Fruit fly (Drosophila melanogaster) whole organism, pupa: ENCODE measurements around the gene Notum.

Experiments
- CG10348 ChIP-seq: fragments of 200-800 bp; sonication (Bioruptor generic); IDR thresholded peaks from 2 replicates; pipeline ENCODE4 v1.3.6; 2022; ENCODE audit warnings: missing biosample characterization, missing genetic modification characterization
- CG12605 ChIP-seq: fragments of 200-800 bp; sonication (Bioruptor generic); IDR thresholded peaks from 2 replicates; pipeline ENCODE4 v1.3.6; 2022; ENCODE audit warnings: missing biosample characterization, missing genetic modification characterization
- CG13204 ChIP-seq: fragments of 200-800 bp; sonication (Bioruptor generic); optimal IDR thresholded peaks from 2 replicates; lab custom pipeline; 2018; ENCODE audit warnings: missing biosample characterization, mild to moderate bottlenecking, missing genetic modification characterization, moderate library complexity
- CG14655 ChIP-seq: fragments of 200-800 bp; sonication (Bioruptor generic); optimal IDR thresholded peaks from 3 replicates; lab custom pipeline; 2017; ENCODE audit warnings: mild to moderate bottlenecking, missing biosample characterization, missing genetic modification reagents, missing genetic modification characterization
- CG15710 ChIP-seq: fragments of 200-800 bp; sonication (Bioruptor generic); optimal IDR thresholded peaks from 2 replicates; lab custom pipeline; 2018; ENCODE audit warnings: missing biosample characterization, mild to moderate bottlenecking, missing genetic modification characterization, moderate library complexity
- CG17806 ChIP-seq: fragments of 200-800 bp; sonication (Bioruptor generic); optimal IDR thresholded peaks from 2 replicates; lab custom pipeline; 2018; ENCODE audit warnings: missing biosample characterization, mild to moderate bottlenecking, missing genetic modification characterization, moderate library complexity
- CG32121 ChIP-seq: fragments of 200-800 bp; sonication (Bioruptor generic); IDR thresholded peaks from 2 replicates; pipeline ENCODE4 v1.3.6; 2022; ENCODE audit warnings: missing biosample characterization, missing genetic modification characterization
- CG34367 ChIP-seq: fragments of 200-800 bp; sonication (Bioruptor generic); optimal IDR thresholded peaks from 2 replicates; lab custom pipeline; 2018; ENCODE audit warnings: missing biosample characterization, mild to moderate bottlenecking, missing genetic modification characterization
- CG4496 ChIP-seq: fragments of 200-800 bp; sonication (Bioruptor generic); IDR thresholded peaks from 3 replicates; pipeline ENCODE4 v1.3.6; 2022; ENCODE audit warnings: missing biosample characterization, missing genetic modification characterization
- CG8159 ChIP-seq: fragments of 200-800 bp; sonication (Bioruptor generic); optimal IDR thresholded peaks from 3 replicates; lab custom pipeline; 2018; ENCODE audit warnings: missing biosample characterization, mild to moderate bottlenecking, missing genetic modification characterization, moderate library complexity
- CG8301 ChIP-seq: fragments of 200-800 bp; sonication (Bioruptor generic); optimal IDR thresholded peaks from 2 replicates; lab custom pipeline; 2018; ENCODE audit warnings: missing biosample characterization, mild to moderate bottlenecking, missing genetic modification characterization
- CG9948 ChIP-seq: fragments of 200-800 bp; sonication (Bioruptor generic); optimal IDR thresholded peaks from 2 replicates; lab custom pipeline; 2018; ENCODE audit warnings: missing biosample characterization, mild to moderate bottlenecking, missing genetic modification characterization, moderate library complexity
- D1 ChIP-seq: fragments of 200-800 bp; sonication (Bioruptor generic); optimal IDR thresholded peaks from 2 replicates; lab custom pipeline; 2018; ENCODE audit warnings: missing biosample characterization, mild to moderate bottlenecking, missing genetic modification characterization, moderate library complexity
- EcR ChIP-seq: fragments of 200-800 bp; sonication (Bioruptor generic); optimal IDR thresholded peaks from 3 replicates; lab custom pipeline; 2019; ENCODE audit warnings: missing biosample characterization, missing genetic modification characterization, mild to moderate bottlenecking, moderate library complexity, missing genetic modification reagents
- Ets98B ChIP-seq: fragments of 200-800 bp; sonication (Bioruptor generic); IDR thresholded peaks from 2 replicates; pipeline ENCODE4 v1.3.6; 2022; ENCODE audit warnings: missing biosample characterization, missing genetic modification characterization
- Pif1A ChIP-seq: fragments of 200-800 bp; sonication (Bioruptor generic); optimal IDR thresholded peaks from 3 replicates; lab custom pipeline; 2016; ENCODE audit warnings: missing biosample characterization, missing genetic modification characterization
- Pif1B ChIP-seq: fragments of 200-800 bp; sonication (Bioruptor generic); optimal IDR thresholded peaks from 3 replicates; lab custom pipeline; 2016; ENCODE audit warnings: missing biosample characterization, missing genetic modification characterization
- Snoo ChIP-seq: fragments of 200-800 bp; sonication (Bioruptor generic); optimal IDR thresholded peaks from 3 replicates; lab custom pipeline; 2017; ENCODE audit warnings: missing biosample characterization, mild to moderate bottlenecking, missing genetic modification characterization, inconsistent platforms
- fd96Ca ChIP-seq: fragments of 200-800 bp; sonication (Bioruptor generic); IDR thresholded peaks from 3 replicates; pipeline ENCODE4 v1.3.6; 2022; ENCODE audit warnings: missing biosample characterization, missing genetic modification characterization
- gl ChIP-seq: fragments of 200-800 bp; sonication (Bioruptor generic); optimal IDR thresholded peaks from 2 replicates; lab custom pipeline; 2018; ENCODE audit warnings: missing biosample characterization, mild to moderate bottlenecking, missing genetic modification characterization
- rn ChIP-seq: fragments of 200-800 bp; sonication (Bioruptor generic); IDR thresholded peaks from 2 replicates; pipeline ENCODE4 v1.3.6; 2022; ENCODE audit warnings: missing biosample characterization, missing genetic modification characterization

Notum gene

DNA sequence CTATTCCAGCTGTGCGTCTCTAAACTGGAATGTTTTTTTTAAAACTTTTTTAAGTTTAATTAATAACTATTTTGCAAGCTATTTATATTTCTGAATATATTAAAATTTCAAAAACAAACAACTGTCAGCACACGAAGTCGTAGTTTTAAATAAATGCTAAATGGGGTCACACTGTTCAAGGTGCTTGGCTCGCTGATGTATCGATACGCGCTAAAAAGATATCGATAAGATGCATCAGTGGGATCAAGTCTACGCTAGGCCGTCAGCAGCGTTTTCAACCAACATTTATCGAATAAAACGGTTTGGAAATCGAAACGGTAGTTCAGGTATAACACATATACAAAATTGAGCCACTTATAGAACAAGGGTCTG, 27.6 kb downstream of the Notum start, which contains the start of gene Diap1:
TSS of gene Diap1 (minus strand) at position 148 of the 372 bp plus-strand sequence.
- peak; percentile 12; the same call in 1 of the 3 replicates for TF ChIP-seq CG4496 (GFP tag; lab: Robert Waterston, UW)
- TF ChIP-seq CG9948 (tag; lab: Kevin White, UChicago) = no peak
- no peak for TF ChIP-seq gl
- TF ChIP-seq D1 (tag; lab: Kevin White, UChicago) = no peak

DNA sequence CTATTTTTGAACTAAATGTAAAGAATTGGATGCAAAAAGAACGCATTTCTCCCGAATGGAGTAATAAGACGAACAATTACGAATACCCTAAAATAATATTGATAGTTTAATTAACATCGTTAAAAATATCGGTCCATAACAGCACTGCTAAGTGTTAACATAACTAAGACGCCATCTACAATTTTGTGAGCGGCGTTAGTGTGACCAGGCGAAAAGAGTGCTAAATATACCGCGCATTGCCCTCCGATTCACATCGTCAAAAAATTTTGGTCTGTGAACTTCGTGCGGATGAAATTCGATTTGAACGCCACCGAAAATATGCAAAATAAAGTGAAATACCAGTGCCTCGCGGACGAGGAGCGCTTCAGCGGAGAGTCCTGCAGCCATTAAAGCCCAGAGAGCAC, 28.4 kb downstream of the Notum start, which contains the start of gene Mbs:
TSS of gene Mbs (plus strand) at position 241 of the 404 bp plus-strand sequence.
- TF ChIP-seq CG9948 (tag; lab: Kevin White, UChicago) (no peak), CG14655 (no peak), Pif1B (no peak), Snoo (tag; lab: Kevin White, UChicago) (peak; percentile 1), CG12605 (GFP tag; lab: Robert Waterston, UW) (no peak), CG17806 (tag; lab: Kevin White, UChicago) (no peak), Pif1A (GFP tag; lab: Kevin White, UChicago) (no peak), CG4496 (GFP tag; lab: Robert Waterston, UW) (no peak), fd96Ca (GFP tag; lab: Robert Waterston, UW) (no peak), EcR (no peak), CG34367 (tag; lab: Kevin White, UChicago) (no peak), CG8301 (tag; lab: Kevin White, UChicago) (no peak), CG32121 (GFP tag; lab: Robert Waterston, UW) (no peak), Ets98B (GFP tag; lab: Robert Waterston, UW) (peak; percentile 36; the same call in 1 of the 2 replicates), D1 (tag; lab: Kevin White, UChicago) (no peak), CG10348 (GFP tag; lab: Robert Waterston, UW) (no peak), CG8159 (tag; lab: Kevin White, UChicago) (no peak), CG13204 (GFP tag; lab: Kevin White, UChicago) (no peak), rn (GFP tag; lab: Robert Waterston, UW) (no peak), CG15710 (tag; lab: Kevin White, UChicago) (peak; percentile 10), gl (no peak)

DNA sequence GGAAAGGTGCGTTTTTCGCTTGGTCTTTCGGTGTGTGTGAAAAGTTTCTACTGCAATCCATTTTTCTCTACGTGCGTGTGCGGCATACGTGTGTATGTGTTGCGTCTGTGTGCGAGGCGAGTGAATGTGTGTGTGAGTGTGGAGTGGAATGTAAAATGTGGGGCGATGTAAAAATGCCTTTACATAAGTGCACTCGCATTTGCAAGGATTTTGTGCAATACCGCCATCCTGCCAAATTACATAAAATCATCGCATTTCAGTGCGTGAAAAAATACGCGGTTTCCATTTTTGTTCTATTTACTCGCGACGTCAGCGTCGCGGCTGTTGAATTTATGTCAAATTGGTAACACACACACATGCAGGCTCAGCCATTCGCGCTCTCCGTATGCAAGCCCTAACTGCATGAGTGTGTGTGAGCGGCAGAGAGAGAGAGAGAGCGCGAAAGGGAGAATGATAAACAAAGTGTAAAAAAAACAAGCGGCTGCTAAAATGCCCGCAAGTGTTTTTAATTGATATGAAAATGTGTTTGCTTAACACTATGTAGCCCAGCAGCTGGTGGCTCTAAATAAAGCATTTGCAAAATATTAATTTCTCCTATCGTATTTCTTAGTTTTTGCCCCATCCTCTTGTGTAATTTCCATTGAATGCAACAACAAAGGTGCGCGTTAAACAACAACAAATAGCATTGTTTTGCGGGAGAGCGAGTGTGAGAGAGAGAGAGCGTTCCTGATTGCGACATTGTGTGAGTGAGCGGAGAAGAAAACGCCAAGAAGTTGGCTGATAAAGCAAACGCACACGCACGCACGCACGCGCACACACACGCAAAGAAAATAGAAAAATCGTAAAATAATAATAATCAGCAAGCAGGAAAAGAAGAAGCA, 29.1 kb downstream of the Notum start:
- no peak for TF ChIP-seq CG12605 (GFP tag; lab: Robert Waterston, UW)
- TF ChIP-seq CG34367 (tag; lab: Kevin White, UChicago) = no peak
- peak; percentile 45 for TF ChIP-seq Pif1B
- no peak for TF ChIP-seq CG32121 (GFP tag; lab: Robert Waterston, UW)
- no peak for TF ChIP-seq CG10348 (GFP tag; lab: Robert Waterston, UW)
- peak; percentile 13 for TF ChIP-seq CG8301 (tag; lab: Kevin White, UChicago)
- no peak for TF ChIP-seq CG17806 (tag; lab: Kevin White, UChicago)
- TF ChIP-seq CG4496 (GFP tag; lab: Robert Waterston, UW) = 0 out of 3 replicates have a peak, but pooled peaks have one; percentile 13
- peak; percentile 25 for TF ChIP-seq CG8159 (tag; lab: Kevin White, UChicago)
- no peak for TF ChIP-seq CG9948 (tag; lab: Kevin White, UChicago)
- TF ChIP-seq Pif1A (GFP tag; lab: Kevin White, UChicago) = peak; percentile 50
- TF ChIP-seq CG14655 = peak; percentile 13
- peak; percentile 45 for TF ChIP-seq gl
- peak; percentile 21; the same call in 1 of the 3 replicates for TF ChIP-seq fd96Ca (GFP tag; lab: Robert Waterston, UW)
- TF ChIP-seq D1 (tag; lab: Kevin White, UChicago) = peak; percentile 8
- no peak for TF ChIP-seq Snoo (tag; lab: Kevin White, UChicago)
- 0 out of 2 replicates have a peak, but pooled peaks have one; percentile 12 for TF ChIP-seq Ets98B (GFP tag; lab: Robert Waterston, UW)
- peak; percentile 33 for TF ChIP-seq EcR
- no peak for TF ChIP-seq rn (GFP tag; lab: Robert Waterston, UW)
- TF ChIP-seq CG15710 (tag; lab: Kevin White, UChicago) = no peak
- TF ChIP-seq CG13204 (GFP tag; lab: Kevin White, UChicago) = peak; percentile 8

DNA sequence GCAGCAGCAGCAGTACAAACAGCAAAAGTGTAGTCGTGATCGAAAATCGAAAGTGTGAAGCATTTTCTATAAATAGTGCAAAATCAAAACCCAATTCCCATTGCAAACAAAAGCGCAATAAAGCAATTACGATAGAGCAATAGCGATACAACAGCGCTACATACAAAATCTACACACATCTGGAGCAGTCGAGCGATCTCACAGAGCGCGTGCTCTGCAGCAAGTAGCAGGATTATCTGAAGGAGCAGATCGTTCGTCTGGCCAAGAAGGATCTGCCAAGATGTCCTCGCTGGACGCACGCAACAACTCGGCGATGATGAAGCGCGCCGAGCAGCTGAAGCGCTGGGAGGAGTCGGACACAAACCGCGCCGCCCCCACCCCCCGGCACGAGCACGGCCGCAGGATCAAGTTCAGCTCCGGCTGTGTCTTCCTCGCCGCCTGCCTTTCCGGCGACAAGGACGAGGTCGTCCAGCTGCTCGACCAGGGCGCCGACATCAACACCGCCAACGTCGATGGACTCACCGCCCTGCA, 29.8 kb downstream of the Notum start:
- TF ChIP-seq EcR (no peak), CG10348 (GFP tag; lab: Robert Waterston, UW) (no peak), D1 (tag; lab: Kevin White, UChicago) (no peak)

DNA sequence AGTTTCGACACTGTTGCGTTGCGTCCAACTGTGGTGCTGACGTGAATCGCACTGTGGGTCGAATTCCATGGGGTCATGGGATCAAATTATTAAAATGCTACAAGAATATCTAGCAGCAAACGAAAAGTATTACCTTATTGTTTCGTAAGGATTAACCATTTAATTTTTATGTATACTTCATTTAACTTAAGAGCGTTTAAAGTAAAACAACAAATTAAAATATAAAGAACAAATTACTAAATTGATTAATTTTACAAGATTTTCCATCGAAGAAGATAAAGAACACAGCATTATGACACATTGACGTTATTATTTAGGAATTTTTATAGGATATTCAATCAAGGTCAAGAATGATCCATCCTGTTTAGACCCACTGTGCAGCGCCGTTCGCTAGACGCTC, 30.8 kb downstream of the Notum start:
- TF ChIP-seq Snoo (tag; lab: Kevin White, UChicago) (no peak), CG17806 (tag; lab: Kevin White, UChicago) (no peak), CG4496 (GFP tag; lab: Robert Waterston, UW) (peak; percentile 47; the same call in 1 of the 3 replicates), CG9948 (tag; lab: Kevin White, UChicago) (peak; percentile 17), Pif1A (GFP tag; lab: Kevin White, UChicago) (peak; percentile 39), gl (no peak), D1 (tag; lab: Kevin White, UChicago) (peak; percentile 11), Ets98B (GFP tag; lab: Robert Waterston, UW) (peak; percentile 35; the same call in 1 of the 2 replicates), CG14655 (peak; percentile 34), fd96Ca (GFP tag; lab: Robert Waterston, UW) (no peak), CG12605 (GFP tag; lab: Robert Waterston, UW) (no peak), CG8159 (tag; lab: Kevin White, UChicago) (peak; percentile 21), CG15710 (tag; lab: Kevin White, UChicago) (peak; percentile 10), CG32121 (GFP tag; lab: Robert Waterston, UW) (peak; percentile 53; the same call in 1 of the 2 replicates), CG8301 (tag; lab: Kevin White, UChicago) (peak; percentile 31), EcR (no peak)
- TF ChIP-seq, all 21 proteins: peak for 10
